Fruit fly (Drosophila melanogaster) whole organism, prepupa: Measurements from ENCODE around the gene nsl1.

Source experiments
- CG10669 ChIP-seq: fragments of 200-800 bp; sonication (Bioruptor generic); optimal IDR thresholded peaks from 3 replicates; lab custom pipeline; 2018; ENCODE audit warnings: missing biosample characterization, mild to moderate bottlenecking, missing genetic modification characterization, moderate library complexity
- CG11294 ChIP-seq: fragments of 200-800 bp; sonication (Bioruptor generic); IDR thresholded peaks from 2 replicates; pipeline ENCODE4 v1.3.6; 2022; ENCODE audit warnings: missing biosample characterization, missing genetic modification characterization
- CG11902 ChIP-seq: fragments of 200-800 bp; sonication (Bioruptor generic); optimal IDR thresholded peaks from 3 replicates; lab custom pipeline; 2016; ENCODE audit warnings: missing biosample characterization, missing genetic modification characterization
- CG15336 ChIP-seq: fragments of 200-800 bp; sonication (Bioruptor generic); IDR thresholded peaks from 2 replicates; pipeline ENCODE4 v1.3.6; 2022; ENCODE audit warnings: missing biosample characterization, missing genetic modification characterization
- CG16779 ChIP-seq: fragments of 200-800 bp; sonication (Bioruptor generic); optimal IDR thresholded peaks from 3 replicates; lab custom pipeline; 2017; ENCODE audit warnings: missing biosample characterization, mild to moderate bottlenecking, missing genetic modification characterization
- CG31627 ChIP-seq: fragments of 200-800 bp; sonication (Bioruptor generic); optimal IDR thresholded peaks from 3 replicates; lab custom pipeline; 2016; ENCODE audit warnings: missing biosample characterization, missing genetic modification characterization
- CG32006 ChIP-seq: fragments of 200-800 bp; sonication (Bioruptor generic); optimal IDR thresholded peaks from 3 replicates; lab custom pipeline; 2017; ENCODE audit warnings: missing biosample characterization, mild to moderate bottlenecking, missing genetic modification characterization
- CG34406 ChIP-seq: fragments of 200-800 bp; sonication (Bioruptor generic); optimal IDR thresholded peaks from 3 replicates; lab custom pipeline; 2016; ENCODE audit warnings: missing biosample characterization, missing genetic modification characterization
- CG3919 ChIP-seq: fragments of 200-800 bp; sonication (Bioruptor generic); optimal IDR thresholded peaks from 3 replicates; lab custom pipeline; 2016; ENCODE audit warnings: missing biosample characterization, missing genetic modification characterization
- CG4318 ChIP-seq: fragments of 200-800 bp; sonication (Bioruptor generic); optimal IDR thresholded peaks from 3 replicates; lab custom pipeline; 2017; ENCODE audit warnings: missing biosample characterization, mild to moderate bottlenecking, missing genetic modification characterization
- CG6163 ChIP-seq: fragments of 200-800 bp; sonication (Bioruptor generic); IDR thresholded peaks from 3 replicates; pipeline ENCODE4 v1.3.6; 2022; ENCODE audit warnings: missing biosample characterization, missing genetic modification characterization
- CG6792 ChIP-seq: fragments of 200-800 bp; sonication (Bioruptor generic); optimal IDR thresholded peaks from 3 replicates; lab custom pipeline; 2016; ENCODE audit warnings: missing biosample characterization, missing genetic modification characterization
- CG6808 ChIP-seq: fragments of 200-800 bp; sonication (Bioruptor generic); optimal IDR thresholded peaks from 3 replicates; lab custom pipeline; 2017; ENCODE audit warnings: missing biosample characterization, missing genetic modification characterization, mild to moderate bottlenecking, moderate library complexity, missing genetic modification reagents
- CG6854 ChIP-seq: fragments of 200-800 bp; sonication (Bioruptor generic); optimal IDR thresholded peaks from 2 replicates; lab custom pipeline; 2017; ENCODE audit warnings: missing biosample characterization, mild to moderate bottlenecking, missing genetic modification characterization
- CG7368 ChIP-seq: fragments of 200-800 bp; sonication (Bioruptor generic); optimal IDR thresholded peaks from 3 replicates; lab custom pipeline; 2016; ENCODE audit warnings: missing biosample characterization, missing genetic modification characterization
- CG8119 ChIP-seq: fragments of 200-800 bp; sonication (Bioruptor generic); IDR thresholded peaks from 3 replicates; pipeline ENCODE4 v1.3.6; 2022; ENCODE audit warnings: missing biosample characterization, missing genetic modification characterization
- CG8632 ChIP-seq: fragments of 200-800 bp; sonication (Bioruptor generic); optimal IDR thresholded peaks from 3 replicates; lab custom pipeline; 2016; ENCODE audit warnings: missing biosample characterization, missing genetic modification characterization
- Eip75B ChIP-seq: fragments of 200-800 bp; sonication (Bioruptor generic); optimal IDR thresholded peaks from 3 replicates; lab custom pipeline; 2016; ENCODE audit warnings: missing biosample characterization, missing genetic modification characterization
- Eip93F ChIP-seq: fragments of 200-800 bp; sonication (Bioruptor generic); optimal IDR thresholded peaks from 2 replicates; lab custom pipeline; 2016; ENCODE audit warnings: missing biosample characterization, mild to moderate bottlenecking, missing genetic modification characterization
- Ets21C ChIP-seq: fragments of 200-800 bp; sonication (Bioruptor generic); optimal IDR thresholded peaks from 3 replicates; lab custom pipeline; 2016; ENCODE audit warnings: missing biosample characterization, missing genetic modification characterization
- Ets96B ChIP-seq: fragments of 200-800 bp; optimal IDR thresholded peaks from 2 replicates; lab custom pipeline; 2019; ENCODE audit warnings: missing biosample characterization, mild to moderate bottlenecking, missing genetic modification characterization, moderate library complexity
- Hr38 ChIP-seq: sonication (Bioruptor generic); optimal IDR thresholded peaks from 2 replicates; lab custom pipeline; 2016; ENCODE audit warnings: missing biosample characterization, missing genetic modification characterization
- Hr4 ChIP-seq: fragments of 200-800 bp; sonication (Bioruptor generic); optimal IDR thresholded peaks from 3 replicates; lab custom pipeline; 2016; ENCODE audit warnings: missing biosample characterization, missing genetic modification characterization
- OdsH ChIP-seq: fragments of 200-800 bp; sonication (Bioruptor generic); optimal IDR thresholded peaks from 3 replicates; lab custom pipeline; 2016; ENCODE audit warnings: missing biosample characterization, missing genetic modification characterization
- Smox ChIP-seq: fragments of 200-800 bp; sonication (Bioruptor generic); optimal IDR thresholded peaks from 3 replicates; lab custom pipeline; 2016; ENCODE audit warnings: missing biosample characterization, missing genetic modification characterization
- Sox102F ChIP-seq: fragments of 200-800 bp; sonication (Bioruptor generic); optimal IDR thresholded peaks from 2 replicates; lab custom pipeline; 2016; ENCODE audit warnings: missing biosample characterization, mild to moderate bottlenecking, missing genetic modification characterization
- Sox14 ChIP-seq: fragments of 200-800 bp; sonication (Bioruptor generic); optimal IDR thresholded peaks from 3 replicates; lab custom pipeline; 2016; ENCODE audit warnings: missing biosample characterization, missing genetic modification characterization
- Sox15 ChIP-seq: fragments of 200-800 bp; sonication (Bioruptor generic); optimal IDR thresholded peaks from 3 replicates; lab custom pipeline; 2016; ENCODE audit warnings: missing biosample characterization, missing genetic modification characterization
- achi ChIP-seq: fragments of 200-800 bp; sonication (Bioruptor generic); optimal IDR thresholded peaks from 3 replicates; lab custom pipeline; 2016; ENCODE audit warnings: missing biosample characterization, missing genetic modification characterization
- dac ChIP-seq: fragments of 200-800 bp; sonication (Bioruptor generic); optimal IDR thresholded peaks from 2 replicates; lab custom pipeline; 2017; ENCODE audit warnings: missing biosample characterization, mild to moderate bottlenecking, missing genetic modification characterization
- dsx ChIP-seq: fragments of 200-800 bp; optimal IDR thresholded peaks from 3 replicates; lab custom pipeline; 2019; ENCODE audit warnings: missing biosample characterization, mild to moderate bottlenecking, missing genetic modification characterization, moderate library complexity; ENCODE audit not compliant: poor library complexity, severe bottlenecking
- eg ChIP-seq: fragments of 200-800 bp; sonication (Bioruptor generic); IDR thresholded peaks from 3 replicates; pipeline ENCODE4 v1.3.6; 2022; ENCODE audit warnings: missing biosample characterization, missing genetic modification characterization
- esn ChIP-seq: fragments of 200-800 bp; sonication (Bioruptor generic); optimal IDR thresholded peaks from 2 replicates; lab custom pipeline; 2016; ENCODE audit warnings: missing biosample characterization, mild to moderate bottlenecking, missing genetic modification characterization, moderate library complexity
- fd85E ChIP-seq: fragments of 200-800 bp; sonication (Bioruptor generic); optimal IDR thresholded peaks from 3 replicates; lab custom pipeline; 2016; ENCODE audit warnings: missing biosample characterization, missing genetic modification characterization
- fkh ChIP-seq: fragments of 200-800 bp; sonication (Bioruptor generic); optimal IDR thresholded peaks from 3 replicates; lab custom pipeline; 2017; ENCODE audit warnings: missing biosample characterization, mild to moderate bottlenecking, missing genetic modification characterization, moderate library complexity
- lz ChIP-seq: fragments of 200-800 bp; sonication (Bioruptor generic); optimal IDR thresholded peaks from 3 replicates; lab custom pipeline; 2016; ENCODE audit warnings: missing biosample characterization, missing genetic modification characterization
- net ChIP-seq: fragments of 200-800 bp; sonication (Bioruptor generic); optimal IDR thresholded peaks from 3 replicates; lab custom pipeline; 2016; ENCODE audit warnings: missing biosample characterization, missing genetic modification characterization
- pdm3 ChIP-seq: fragments of 200-800 bp; sonication (Bioruptor generic); optimal IDR thresholded peaks from 3 replicates; lab custom pipeline; 2016; ENCODE audit warnings: missing biosample characterization, missing genetic modification characterization
- salr ChIP-seq, 2 experiments: fragments of 200-800 bp; sonication (Bioruptor generic); optimal IDR thresholded peaks; 3 replicates each; lab custom pipeline; 2016 to 2018; ENCODE audit warnings: missing biosample characterization in 2 of 2, missing genetic modification characterization in 2 of 2, mild to moderate bottlenecking in 1 of 2
- spab ChIP-seq: fragments of 200-800 bp; sonication (Bioruptor generic); optimal IDR thresholded peaks from 2 replicates; lab custom pipeline; 2017; ENCODE audit warnings: missing biosample characterization, mild to moderate bottlenecking, missing genetic modification characterization, missing genetic modification reagents
- ss ChIP-seq, 2 experiments: fragments of 200-800 bp; sonication (Bioruptor generic); optimal IDR thresholded peaks; 2 replicates in 1 of 2; 3 replicates in 1 of 2; lab custom pipeline; 2017 to 2018; ENCODE audit warnings: mild to moderate bottlenecking in 2 of 2, missing biosample characterization in 2 of 2, missing genetic modification characterization in 2 of 2, moderate library complexity in 1 of 2
- topi ChIP-seq: fragments of 200-800 bp; sonication (Bioruptor generic); optimal IDR thresholded peaks from 3 replicates; lab custom pipeline; 2016; ENCODE audit warnings: missing biosample characterization, missing genetic modification characterization
- vri ChIP-seq: fragments of 200-800 bp; sonication (Bioruptor generic); optimal IDR thresholded peaks from 3 replicates; lab custom pipeline; 2016; ENCODE audit warnings: missing biosample characterization, mild to moderate bottlenecking, missing genetic modification characterization

Gene nsl1

DNA sequence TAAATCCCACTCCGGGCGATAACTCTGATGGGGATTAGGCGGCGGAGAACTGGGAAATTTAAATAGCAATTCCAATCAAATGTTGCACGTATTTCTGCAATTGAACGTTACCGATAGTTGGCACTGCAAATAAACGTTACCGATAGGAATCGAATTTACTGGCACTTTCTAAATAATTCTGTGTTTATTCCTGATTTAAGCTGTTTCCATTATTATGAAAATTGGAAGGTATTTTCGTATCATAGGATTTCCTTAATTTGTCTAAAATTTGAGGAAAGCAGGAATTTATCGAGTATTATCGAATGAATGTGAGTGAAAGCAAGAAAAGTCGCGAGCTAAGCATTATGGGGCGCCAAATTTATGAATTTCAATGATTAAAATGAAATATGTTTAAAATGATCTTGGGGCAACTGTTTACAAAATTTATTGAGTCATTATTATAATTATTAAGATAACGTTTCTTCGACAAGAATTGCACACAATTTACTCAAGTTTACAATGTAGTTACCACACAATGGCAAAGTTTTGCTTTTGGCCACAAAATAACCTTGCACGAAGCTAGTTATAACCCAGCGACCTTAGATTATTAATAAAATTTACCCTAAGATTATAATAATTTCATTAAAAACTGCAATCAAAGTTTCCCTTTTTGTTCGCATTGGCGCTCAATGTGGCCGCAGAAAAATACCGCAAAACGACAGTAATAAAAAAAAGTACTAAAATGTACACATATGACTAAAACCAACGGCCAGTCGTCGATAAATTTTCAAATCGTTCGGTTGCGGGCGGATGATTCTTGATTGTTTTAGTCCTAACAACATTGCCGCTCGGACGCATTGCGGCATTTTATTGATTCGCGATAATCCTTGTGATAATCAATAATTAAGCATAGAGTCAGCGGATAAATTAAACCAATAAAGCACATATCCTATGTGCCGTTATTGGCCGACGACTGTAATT, 10.2 kb downstream of the nsl1 start, which contains the start of gene alpha-Man-IIb (continued):
- TF ChIP-seq Eip93F (no peak), salr (GFP tag; optimal IDR thresholded peaks at IDR 0.05; lab: Kevin White, UChicago) (no peak), dac (GFP tag; lab: Kevin White, UChicago) (no peak), ss (GFP tag; optimal IDR thresholded peaks at IDR 0.05; lab: Kevin White, UChicago) (peak in 1 of 2 experiments; percentile 23), CG11902 (no peak), eg (GFP tag; lab: Robert Waterston, UW) (no peak), net (GFP tag; lab: Kevin White, UChicago) (no peak), Sox15 (GFP tag; lab: Kevin White, UChicago) (no peak), topi (GFP tag; lab: Kevin White, UChicago) (no peak), CG3919 (peak; percentile 7), OdsH (GFP tag; lab: Kevin White, UChicago) (no peak), CG4318 (GFP tag; lab: Kevin White, UChicago) (no peak), CG7368 (GFP tag; lab: Kevin White, UChicago) (no peak), lz (peak; percentile 5), CG34406 (GFP tag; lab: Kevin White, UChicago) (no peak), Ets96B (tag; lab: Kevin White, UChicago) (no peak), CG32006 (GFP tag; lab: Kevin White, UChicago) (no peak), Smox (no peak), esn (GFP tag; lab: Kevin White, UChicago) (peak; percentile 19), Hr38 (GFP tag; lab: Kevin White, UChicago) (no peak), CG15336 (GFP tag; lab: Robert Waterston, UW) (no peak), vri (GFP tag; lab: Kevin White, UChicago) (no peak), Ets21C (GFP tag; lab: Kevin White, UChicago) (no peak), CG6808 (GFP tag; lab: Kevin White, UChicago) (no peak), CG6163 (peak; percentile 30; the same call in 1 of the 3 replicates), Eip75B (GFP tag; lab: Kevin White, UChicago) (peak; percentile 13)

DNA sequence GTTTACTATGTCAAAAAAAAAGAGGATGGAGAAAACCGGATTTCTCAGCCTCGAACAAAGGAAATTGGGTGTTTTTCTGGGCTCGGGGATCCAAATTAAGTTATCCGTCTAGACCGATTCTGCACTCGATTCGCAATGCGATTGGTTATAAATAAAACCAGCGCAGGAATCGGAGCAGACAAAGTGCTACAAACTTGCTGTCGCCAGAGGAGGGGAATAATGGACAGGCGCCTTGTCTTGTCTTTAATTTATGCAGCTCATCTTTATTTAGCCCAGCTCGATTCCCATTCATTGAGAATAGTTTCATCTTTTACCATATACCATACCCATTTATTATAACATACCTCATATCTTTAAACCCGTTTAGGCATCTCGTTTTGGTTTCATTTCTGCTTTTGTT, 11.1 kb downstream of the nsl1 start:
- TF ChIP-seq CG6792 (GFP tag; lab: Kevin White, UChicago) (no peak), Sox14 (GFP tag; lab: Kevin White, UChicago) (no peak), dsx (GFP tag; lab: Kevin White, UChicago) (peak; percentile 96), Ets21C (GFP tag; lab: Kevin White, UChicago) (no peak), CG31627 (no peak), Hr4 (no peak), CG4318 (GFP tag; lab: Kevin White, UChicago) (no peak), CG10669 (no peak)

DNA sequence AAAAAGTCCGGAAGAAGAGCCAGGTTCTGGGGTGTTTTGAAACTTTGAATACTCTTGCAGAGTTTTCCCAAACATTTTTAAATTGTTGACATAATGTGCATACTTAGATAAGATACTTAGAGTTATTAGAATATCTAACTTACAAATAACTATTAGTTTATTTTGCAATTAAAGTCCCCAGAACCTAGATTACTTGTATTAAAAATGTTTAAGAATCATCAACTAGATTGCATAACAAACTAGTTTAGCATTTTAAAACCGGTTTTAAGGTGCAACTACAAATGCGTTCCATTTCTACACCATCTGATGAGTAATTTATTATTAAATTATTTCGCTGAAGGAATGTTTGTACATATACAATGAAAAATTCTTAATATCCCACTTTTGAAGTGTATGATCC, 12.8 kb downstream of the nsl1 start:
- TF ChIP-seq Eip75B (GFP tag; lab: Kevin White, UChicago) (no peak), CG16779 (no peak), lz (peak; percentile 26), pdm3 (no peak), CG6808 (GFP tag; lab: Kevin White, UChicago) (no peak), achi (GFP tag; lab: Kevin White, UChicago) (peak; percentile 3), CG15336 (GFP tag; lab: Robert Waterston, UW) (0 out of 2 replicates have a peak, but pooled peaks have one; percentile 26), CG4318 (GFP tag; lab: Kevin White, UChicago) (no peak), dac (GFP tag; lab: Kevin White, UChicago) (no peak), ss (GFP tag; optimal IDR thresholded peaks at IDR 0.05; lab: Kevin White, UChicago) (no peak), CG3919 (no peak), esn (GFP tag; lab: Kevin White, UChicago) (peak; percentile 45), CG8632 (GFP tag; lab: Kevin White, UChicago) (no peak), Sox14 (GFP tag; lab: Kevin White, UChicago) (no peak), CG10669 (no peak), CG6792 (GFP tag; lab: Kevin White, UChicago) (no peak), CG6854 (GFP tag; lab: Kevin White, UChicago) (no peak), Eip93F (no peak), Ets96B (tag; lab: Kevin White, UChicago) (no peak), fkh (GFP tag; lab: Kevin White, UChicago) (no peak), CG11294 (no peak), spab (no peak), fd85E (GFP tag; lab: Kevin White, UChicago) (no peak), CG31627 (no peak), CG8119 (GFP tag; lab: Robert Waterston, UW) (peak; percentile 36; the same call in 2 of the 3 replicates), Sox102F (GFP tag; lab: Kevin White, UChicago) (no peak), CG34406 (GFP tag; lab: Kevin White, UChicago) (no peak), CG32006 (GFP tag; lab: Kevin White, UChicago) (peak; percentile 75)
